Fruit fly (Drosophila melanogaster) Kc167 (cell line): Measurements from ENCODE around the gene CG5188.

Source experiments
- insv ChIP-seq: fragments of >200 bp; optimal IDR thresholded peaks from 3 replicates; lab custom pipeline; 2018; ENCODE audit warnings: missing external identifiers
- ttk ChIP-seq: sonication (Bioruptor generic); optimal IDR thresholded peaks from 2 replicates; lab custom pipeline; 2017; ENCODE audit warnings: missing external identifiers

- TF ChIP-seq insv (lab: Kevin White, UChicago): no peak
- no peak for TF ChIP-seq ttk (lab: Kevin White, UChicago)
Observed at dm6 chr2L:10437317-10437716, 8.7 kb downstream of the CG5188 start, which contains the start of gene STUB1.
